Worm (Caenorhabditis elegans) whole organism, midembryonic: ENCODE results near the gene C01G10.10.
"Not testable (repeated sequence)": the region's sequence is repeated elsewhere in the genome, so short reads cannot be mapped to it uniquely, and the experiment has no call there.

Experiments
- T22C8.4 ChIP-seq: fragments of 200-800 bp; sonication (Bioruptor generic); IDR thresholded peaks from 2 replicates; pipeline ENCODE4 v1.3.6; 2022; ENCODE audit warnings: missing genetic modification characterization, missing compliant biosample characterization
- cog-1 ChIP-seq: sonication (generic microtip); optimal IDR thresholded peaks from 2 replicates; lab custom pipeline; 2016; ENCODE audit warnings: missing genetic modification characterization, missing compliant biosample characterization
- flt-1 ChIP-seq: fragments of 200-800 bp; sonication (Bioruptor generic); IDR thresholded peaks from 2 replicates; pipeline ENCODE4 v1.3.6; 2022; ENCODE audit warnings: missing genetic modification characterization, missing compliant biosample characterization
- med-1 ChIP-seq: sonication (generic microtip); optimal IDR thresholded peaks from 2 replicates; lab custom pipeline; 2017; ENCODE audit warnings: missing genetic modification characterization, mild to moderate bottlenecking, missing compliant biosample characterization, antibody characterized with exemption, missing genetic modification reagents; ENCODE audit not compliant: insufficient read depth
- ref-1 ChIP-seq: fragments of 200-800 bp; sonication (Bioruptor generic); conservative IDR thresholded peaks from 2 replicates; pipeline ENCODE4 v1.3.6; 2022; ENCODE audit warnings: missing genetic modification reagents, missing genetic modification characterization, missing compliant biosample characterization
- tab-1 ChIP-seq: fragments of 200-800 bp; sonication (Bioruptor generic); IDR thresholded peaks from 2 replicates; pipeline ENCODE4 v1.3.6; 2022; ENCODE audit warnings: missing genetic modification characterization, missing compliant biosample characterization

DNA sequence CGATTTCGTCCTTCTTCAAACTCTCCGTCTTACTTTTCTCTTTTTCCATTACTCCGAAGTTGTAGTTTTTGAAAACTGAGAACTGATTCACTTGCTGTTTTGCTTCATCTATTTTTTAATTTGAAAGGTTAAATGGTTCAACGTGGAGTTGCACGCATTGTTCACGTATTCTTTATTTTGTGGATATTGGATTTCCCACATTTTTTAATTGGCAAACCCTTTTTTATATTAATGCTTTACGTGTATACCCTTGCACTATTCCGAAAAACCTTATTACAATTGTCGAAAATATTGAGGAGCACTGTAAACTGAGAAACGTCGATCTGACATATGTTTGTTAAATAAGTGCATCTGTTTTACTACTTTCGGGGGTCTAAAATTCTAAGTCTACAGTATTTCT is 45.5 kb downstream of the C01G10.10 start, which contains the start of gene melo-3:
- TF ChIP-seq med-1; cog-1 (tag; lab: Kevin White, UChicago); tab-1 (GFP tag; lab: Robert Waterston, UW); T22C8.4 (GFP tag; lab: Robert Waterston, UW); ref-1 (GFP tag; lab: Robert Waterston, UW); flt-1 (GFP tag; lab: Robert Waterston, UW): not testable (repeated sequence)
